Fruit fly (Drosophila melanogaster) whole organism, adult: ENCODE data around the gene Klp10A.
A peak's percentile ranks its signal among the peaks of the same experiment; 100 is the strongest.

Experiments used
- CG11617 ChIP-seq: fragments of 200-800 bp; sonication (Bioruptor generic); optimal IDR thresholded peaks from 2 replicates; lab custom pipeline; 2017; ENCODE audit warnings: mild to moderate bottlenecking, missing biosample characterization, missing genetic modification reagents, missing genetic modification characterization
- CG12768 ChIP-seq: fragments of 200-800 bp; sonication (Bioruptor generic); optimal IDR thresholded peaks from 2 replicates; lab custom pipeline; 2017; ENCODE audit warnings: missing biosample characterization, missing genetic modification characterization, mild to moderate bottlenecking, moderate library complexity, missing genetic modification reagents
- CG14711 ChIP-seq: fragments of 200-800 bp; sonication (Bioruptor generic); optimal IDR thresholded peaks from 2 replicates; lab custom pipeline; 2018; ENCODE audit warnings: missing biosample characterization, mild to moderate bottlenecking, missing genetic modification characterization, moderate library complexity
- CG1620 ChIP-seq: fragments of 200-800 bp; sonication (Bioruptor generic); optimal IDR thresholded peaks from 2 replicates; lab custom pipeline; 2016; ENCODE audit warnings: missing biosample characterization, missing genetic modification characterization
- CG33017 ChIP-seq: fragments of 200-800 bp; sonication (Bioruptor generic); optimal IDR thresholded peaks from 2 replicates; lab custom pipeline; 2018; ENCODE audit warnings: missing biosample characterization, mild to moderate bottlenecking, missing genetic modification characterization, moderate library complexity
- CG5204 ChIP-seq: fragments of 200-800 bp; sonication (Bioruptor generic); optimal IDR thresholded peaks from 2 replicates; lab custom pipeline; 2016; ENCODE audit warnings: missing biosample characterization, missing genetic modification characterization
- CG7045 ChIP-seq: fragments of 200-800 bp; sonication (Bioruptor generic); optimal IDR thresholded peaks from 2 replicates; lab custom pipeline; 2017; ENCODE audit warnings: missing biosample characterization, mild to moderate bottlenecking, missing genetic modification characterization
- CG7101 ChIP-seq: fragments of 200-800 bp; sonication (Bioruptor generic); optimal IDR thresholded peaks from 2 replicates; lab custom pipeline; 2018; ENCODE audit warnings: missing biosample characterization, mild to moderate bottlenecking, missing genetic modification characterization, moderate library complexity
- Clk ChIP-seq: fragments of 200-800 bp; sonication (Bioruptor generic); optimal IDR thresholded peaks from 2 replicates; lab custom pipeline; 2017; ENCODE audit warnings: missing biosample characterization, missing genetic modification characterization
- Crg-1 ChIP-seq: fragments of 200-800 bp; sonication (Bioruptor generic); optimal IDR thresholded peaks from 2 replicates; lab custom pipeline; 2016; ENCODE audit warnings: missing biosample characterization, missing genetic modification characterization
- Hr96 ChIP-seq: fragments of 200-800 bp; sonication (Bioruptor generic); optimal IDR thresholded peaks from 2 replicates; lab custom pipeline; 2016; ENCODE audit warnings: missing biosample characterization, missing genetic modification characterization
- Mnt ChIP-seq: fragments of 200-800 bp; sonication (Bioruptor generic); optimal IDR thresholded peaks from 2 replicates; lab custom pipeline; 2016; ENCODE audit warnings: missing biosample characterization, mild to moderate bottlenecking, missing genetic modification characterization
- bab1 ChIP-seq: fragments of 200-800 bp; sonication (Bioruptor generic); optimal IDR thresholded peaks from 3 replicates; lab custom pipeline; 2019; ENCODE audit warnings: missing biosample characterization, mild to moderate bottlenecking, missing genetic modification characterization, moderate library complexity
- cic ChIP-seq: fragments of 200-800 bp; sonication (Bioruptor generic); optimal IDR thresholded peaks from 2 replicates; lab custom pipeline; 2017; ENCODE audit warnings: missing biosample characterization, mild to moderate bottlenecking, missing genetic modification characterization, moderate library complexity
- cnc ChIP-seq, 2 experiments: fragments of >200 bp; optimal IDR thresholded peaks; 2 replicates each; lab custom pipeline; 2017
- kay ChIP-seq: fragments of 200-800 bp; sonication (Bioruptor generic); peaks from one replicate; lab custom pipeline; 2016; ENCODE audit warnings: missing biosample characterization, missing genetic modification characterization, borderline replicate concordance
- ovo ChIP-seq: fragments of 200-800 bp; sonication (Bioruptor generic); optimal IDR thresholded peaks from 2 replicates; lab custom pipeline; 2016; ENCODE audit warnings: missing biosample characterization, missing genetic modification characterization
- pad ChIP-seq: fragments of 200-800 bp; sonication (Bioruptor generic); optimal IDR thresholded peaks from 3 replicates; lab custom pipeline; 2017; ENCODE audit warnings: missing biosample characterization, missing genetic modification characterization, mild to moderate bottlenecking, moderate library complexity, missing genetic modification reagents
- tj ChIP-seq: fragments of 200-800 bp; sonication (Bioruptor generic); optimal IDR thresholded peaks from 3 replicates; lab custom pipeline; 2017; ENCODE audit warnings: missing biosample characterization, mild to moderate bottlenecking, missing genetic modification characterization, moderate library complexity
- toe ChIP-seq: fragments of 200-800 bp; sonication (Bioruptor generic); optimal IDR thresholded peaks from 2 replicates; lab custom pipeline; 2016; ENCODE audit warnings: missing biosample characterization, missing genetic modification characterization

Gene Klp10A

dm6 chrX:11136587-11137512 lies at the start of gene Klp10A:
Gene Klp10A, minus strand, starts transcription at chrX:11137118.
- peak; percentile 45 for TF ChIP-seq CG14711 (tag; lab: Kevin White, UChicago)
- TF ChIP-seq Clk (GFP tag; lab: Kevin White, UChicago): no peak
- TF ChIP-seq cic (GFP tag; lab: Kevin White, UChicago): no peak
- TF ChIP-seq CG12768 (GFP tag; lab: Kevin White, UChicago): peak; percentile 35
- TF ChIP-seq CG33017 (tag; lab: Kevin White, UChicago): no peak
- TF ChIP-seq Hr96: no peak
- peak; percentile 35 for TF ChIP-seq CG11617 (GFP tag; lab: Kevin White, UChicago)
- peak; percentile 31 for TF ChIP-seq ovo (GFP tag; lab: Kevin White, UChicago)
- TF ChIP-seq Mnt (GFP tag; lab: Kevin White, UChicago): peak; percentile 50
- TF ChIP-seq pad: peak; percentile 79
- peak; percentile 85 for TF ChIP-seq CG1620 (GFP tag; lab: Kevin White, UChicago)
- TF ChIP-seq Crg-1 (GFP tag; lab: Kevin White, UChicago): peak; percentile 76
- peak; percentile 72 for TF ChIP-seq CG7101 (tag; lab: Kevin White, UChicago)
- no peak for TF ChIP-seq CG5204 (GFP tag; lab: Kevin White, UChicago)
- TF ChIP-seq toe (GFP tag; lab: Kevin White, UChicago): no peak
- TF ChIP-seq CG7045: peak; percentile 20
- no peak for TF ChIP-seq cnc (optimal IDR thresholded peaks at IDR 0.05; lab: Kevin White, UChicago)
- TF ChIP-seq tj (GFP tag; lab: Kevin White, UChicago): peak; percentile 39
- no peak for TF ChIP-seq kay (GFP tag; lab: Kevin White, UChicago)
- TF ChIP-seq bab1 (GFP tag; lab: Kevin White, UChicago): no peak

- no peak for TF ChIP-seq Hr96
Measured at dm6 chrX:11182631-11183030, 45.7 kb upstream of the Klp10A start, which contains the start of gene CG15200. Gene CG15200, plus strand, starts transcription at chrX:11182931.

DNA sequence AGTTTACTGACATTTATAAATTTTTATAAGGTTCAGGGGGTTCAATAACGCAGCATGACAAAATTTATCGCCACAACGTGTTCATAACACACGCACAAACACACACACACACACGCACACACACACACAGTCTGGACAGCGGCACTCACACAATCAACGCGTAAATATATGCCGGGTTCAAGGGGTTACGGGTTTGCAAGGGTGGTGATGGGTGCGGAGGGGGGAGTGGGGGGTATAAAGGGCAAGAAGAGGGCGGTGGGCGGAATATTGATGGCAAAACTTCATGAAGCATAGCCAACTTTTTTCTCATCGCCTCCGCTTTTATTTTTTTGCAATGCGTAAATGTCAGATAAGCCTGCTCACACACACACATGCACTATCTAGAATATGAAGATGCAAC lies 39.2 kb upstream of the Klp10A start:
- no peak for TF ChIP-seq CG1620 (GFP tag; lab: Kevin White, UChicago)
- TF ChIP-seq Clk (GFP tag; lab: Kevin White, UChicago): no peak
- TF ChIP-seq Mnt (GFP tag; lab: Kevin White, UChicago): no peak
- no peak for TF ChIP-seq ovo (GFP tag; lab: Kevin White, UChicago)
- no peak for TF ChIP-seq pad
- no peak for TF ChIP-seq CG14711 (tag; lab: Kevin White, UChicago)
- no peak for TF ChIP-seq cnc (optimal IDR thresholded peaks at IDR 0.05; lab: Kevin White, UChicago)
- TF ChIP-seq kay (GFP tag; lab: Kevin White, UChicago): no peak
- TF ChIP-seq Crg-1 (GFP tag; lab: Kevin White, UChicago): no peak
- no peak for TF ChIP-seq CG33017 (tag; lab: Kevin White, UChicago)
- no peak for TF ChIP-seq Hr96
- no peak for TF ChIP-seq CG12768 (GFP tag; lab: Kevin White, UChicago)
- TF ChIP-seq CG11617 (GFP tag; lab: Kevin White, UChicago): no peak
- no peak for TF ChIP-seq CG5204 (GFP tag; lab: Kevin White, UChicago)
- TF ChIP-seq bab1 (GFP tag; lab: Kevin White, UChicago): no peak
- no peak for TF ChIP-seq CG7045
- TF ChIP-seq cic (GFP tag; lab: Kevin White, UChicago): no peak
- TF ChIP-seq tj (GFP tag; lab: Kevin White, UChicago): no peak

- TF ChIP-seq CG12768 (GFP tag; lab: Kevin White, UChicago) (no peak), cnc (optimal IDR thresholded peaks at IDR 0.05; lab: Kevin White, UChicago) (no peak), CG7045 (no peak), Crg-1 (GFP tag; lab: Kevin White, UChicago) (no peak), CG14711 (tag; lab: Kevin White, UChicago) (no peak), CG5204 (GFP tag; lab: Kevin White, UChicago) (no peak), Mnt (GFP tag; lab: Kevin White, UChicago) (no peak), CG33017 (tag; lab: Kevin White, UChicago) (no peak), bab1 (GFP tag; lab: Kevin White, UChicago) (no peak), CG7101 (tag; lab: Kevin White, UChicago) (no peak), cic (GFP tag; lab: Kevin White, UChicago) (no peak), CG11617 (GFP tag; lab: Kevin White, UChicago) (no peak), Hr96 (no peak), CG1620 (GFP tag; lab: Kevin White, UChicago) (no peak), kay (GFP tag; lab: Kevin White, UChicago) (no peak)
Measured at dm6 chrX:11170578-11170977, 33.7 kb upstream of the Klp10A start, which contains the start of gene CG1394. Gene CG1394, minus strand, starts transcription at chrX:11170678.

dm6 chrX:11168958-11169357 lies 32.0 kb upstream of the Klp10A start, which contains the start of gene Antdh:
Gene Antdh, minus strand, starts transcription at chrX:11169058.
- no peak for TF ChIP-seq toe (GFP tag; lab: Kevin White, UChicago)
- TF ChIP-seq CG14711 (tag; lab: Kevin White, UChicago): no peak
- no peak for TF ChIP-seq CG33017 (tag; lab: Kevin White, UChicago)
- no peak for TF ChIP-seq CG11617 (GFP tag; lab: Kevin White, UChicago)
- no peak for TF ChIP-seq Hr96
- TF ChIP-seq CG12768 (GFP tag; lab: Kevin White, UChicago): no peak
- TF ChIP-seq CG5204 (GFP tag; lab: Kevin White, UChicago): no peak
- no peak for TF ChIP-seq bab1 (GFP tag; lab: Kevin White, UChicago)
- no peak for TF ChIP-seq CG1620 (GFP tag; lab: Kevin White, UChicago)
- TF ChIP-seq pad: no peak
- no peak for TF ChIP-seq cic (GFP tag; lab: Kevin White, UChicago)
- TF ChIP-seq Mnt (GFP tag; lab: Kevin White, UChicago): no peak
- TF ChIP-seq Crg-1 (GFP tag; lab: Kevin White, UChicago): no peak
